Worm (Caenorhabditis elegans) whole organism, late embryonic: Measurements from ENCODE around the gene R07E4.1.

Experiments
- C38D4.7 ChIP-seq: fragments of 200-800 bp; sonication (Bioruptor generic); optimal IDR thresholded peaks from 2 replicates; lab custom pipeline; 2018; ENCODE audit warnings: mild to moderate bottlenecking, missing genetic modification characterization, moderate library complexity, missing compliant biosample characterization
- ama-1 ChIP-seq: fragments of 150-350 bp; optimal IDR thresholded peaks from 2 replicates; lab custom pipeline; 2014
- ceh-2 ChIP-seq: sonication (generic microtip); optimal IDR thresholded peaks from 2 replicates; lab custom pipeline; 2016; ENCODE audit warnings: missing genotype, missing genetic modification characterization, missing compliant biosample characterization
- ceh-22 ChIP-seq: sonication (generic microtip); optimal IDR thresholded peaks from 2 replicates; lab custom pipeline; 2017; ENCODE audit warnings: missing biosample characterization, missing genetic modification characterization
- ceh-34 ChIP-seq: sonication (generic microtip); optimal IDR thresholded peaks from 2 replicates; lab custom pipeline; 2016; ENCODE audit warnings: mild to moderate bottlenecking, missing genetic modification characterization, missing compliant biosample characterization
- ceh-9 ChIP-seq: sonication (generic microtip); optimal IDR thresholded peaks from 2 replicates; lab custom pipeline; 2016; ENCODE audit warnings: mild to moderate bottlenecking, missing genetic modification characterization, inconsistent platforms, missing compliant biosample characterization
- dmd-4 ChIP-seq: sonication (generic microtip); optimal IDR thresholded peaks from 2 replicates; lab custom pipeline; 2016; ENCODE audit warnings: borderline replicate concordance, missing genetic modification characterization, missing compliant biosample characterization
- lim-6 ChIP-seq: sonication (generic microtip); optimal IDR thresholded peaks from 2 replicates; lab custom pipeline; 2016; ENCODE audit warnings: missing genetic modification characterization, missing compliant biosample characterization
- lin-11 ChIP-seq: fragments of 200-800 bp; sonication (Bioruptor generic); optimal IDR thresholded peaks from 2 replicates; lab custom pipeline; 2018; ENCODE audit warnings: mild to moderate bottlenecking, missing genetic modification characterization, missing compliant biosample characterization
- pha-2 ChIP-seq: sonication (generic microtip); optimal IDR thresholded peaks from 2 replicates; lab custom pipeline; 2017; ENCODE audit warnings: mild to moderate bottlenecking, missing genetic modification characterization, missing compliant biosample characterization
- pqm-1 ChIP-seq: sonication (generic microtip); optimal IDR thresholded peaks from 2 replicates; lab custom pipeline; 2016; ENCODE audit warnings: missing genetic modification characterization, missing compliant biosample characterization
- tbx-7 ChIP-seq: sonication (generic microtip); optimal IDR thresholded peaks from 2 replicates; lab custom pipeline; 2016; ENCODE audit warnings: missing genotype, missing genetic modification characterization, missing compliant biosample characterization
- ttx-3 ChIP-seq: sonication (generic microtip); optimal IDR thresholded peaks from 2 replicates; lab custom pipeline; 2016; ENCODE audit warnings: missing genetic modification reagents, missing genetic modification characterization, missing compliant biosample characterization
- unc-3 ChIP-seq, 2 experiments: fragments of 200-800 bp in 1 of 2; sonication (Bioruptor generic) in 1 of 2; sonication (generic microtip) in 1 of 2; conservative IDR thresholded peaks in 1 of 2; optimal IDR thresholded peaks in 1 of 2; 2 replicates each; pipeline versions ENCODE4 v1.3.6 to Lab custom; 2016 to 2022; ENCODE audit warnings: missing compliant biosample characterization in 2 of 2, missing genetic modification characterization in 2 of 2, missing genetic modification reagents in 1 of 2

DNA sequence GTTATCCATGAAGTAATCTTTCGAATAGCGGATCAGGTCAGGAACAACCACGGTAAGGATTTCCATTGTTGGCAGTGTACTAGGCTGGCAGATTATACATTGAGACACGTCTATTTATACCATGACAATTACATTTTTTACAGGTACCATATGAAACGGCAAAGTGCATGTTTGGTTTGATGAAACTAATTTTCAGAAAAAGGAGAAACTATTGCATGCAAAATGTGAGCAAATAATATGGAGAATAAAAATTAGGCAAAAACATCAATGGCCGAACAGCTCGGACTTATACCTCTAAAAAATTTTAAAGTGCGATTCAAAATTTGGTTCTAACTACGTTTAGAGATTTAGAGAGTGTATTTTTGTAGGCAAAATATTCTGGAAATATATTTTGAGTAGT is 33.9 kb downstream of the R07E4.1 start, which contains the start of gene F22F4.5:
- TF ChIP-seq ceh-2 (tag; lab: Kevin White, UChicago), result no peak
- TF ChIP-seq ama-1 (lab: Kevin White, UChicago), result no peak
- no peak for TF ChIP-seq ceh-22 (tag; lab: Kevin White, UChicago)
- no peak for TF ChIP-seq pha-2 (tag; lab: Kevin White, UChicago)
- no peak for TF ChIP-seq C38D4.7 (GFP tag; lab: Kevin White, UChicago)
- no peak for TF ChIP-seq ceh-34 (tag; lab: Kevin White, UChicago)
- TF ChIP-seq lim-6 (tag; lab: Kevin White, UChicago), result no peak
- no peak for TF ChIP-seq ceh-9 (tag; lab: Kevin White, UChicago)
- TF ChIP-seq lin-11, result no peak
- TF ChIP-seq ttx-3 (tag; lab: Kevin White, UChicago), result no peak
- TF ChIP-seq unc-3 (GFP tag; conservative IDR thresholded peaks at IDR 0.05; lab: Robert Waterston, UW), result no peak
- TF ChIP-seq unc-3 (tag; optimal IDR thresholded peaks at IDR 0.05; lab: Kevin White, UChicago), result no peak
- TF ChIP-seq pqm-1 (tag; lab: Kevin White, UChicago), result no peak
- TF ChIP-seq dmd-4 (tag; lab: Kevin White, UChicago), result no peak
- TF ChIP-seq tbx-7, result no peak
